Fruit fly (Drosophila melanogaster): ENCODE results near the gene Rph.
A peak's percentile ranks its signal among the peaks of the same experiment; 100 is the strongest.

Rph gene

DNA sequence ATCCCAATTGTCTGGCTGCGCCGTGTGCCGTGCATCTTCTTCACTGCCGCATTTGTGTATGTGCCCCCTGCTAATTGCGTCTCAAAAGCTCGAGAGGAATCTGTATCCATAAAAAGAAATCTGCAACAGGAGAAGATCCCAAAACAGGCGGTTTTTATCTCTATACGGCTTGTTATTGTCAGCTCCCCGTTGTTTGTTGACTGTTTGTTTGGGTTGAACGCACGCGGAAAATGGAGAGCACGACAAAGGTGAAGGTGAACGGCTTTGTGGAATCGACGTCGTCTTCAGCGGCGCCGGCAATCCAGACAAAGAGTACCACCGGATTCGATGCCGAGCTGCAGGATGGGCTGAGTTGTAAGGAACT is 11.9 kb downstream of the Rph start:
- no peak for TF ChIP-seq CG11617 (GFP tag; optimal IDR thresholded peaks at IDR 0.05)
- TF ChIP-seq CG12768 (GFP tag; optimal IDR thresholded peaks at IDR 0.05), result no peak
- TF ChIP-seq CG7101 (tag; optimal IDR thresholded peaks at IDR 0.05), result no peak
- no peak for TF ChIP-seq kay (GFP tag; ENCODE audit: borderline replicate concordance)
- TF ChIP-seq CG5204 (GFP tag; optimal IDR thresholded peaks at IDR 0.05), result no peak
- TF ChIP-seq Hr96 (GFP tag; optimal IDR thresholded peaks at IDR 0.05), result no peak
- TF ChIP-seq pad (GFP tag; optimal IDR thresholded peaks at IDR 0.05), result no peak
- TF ChIP-seq ovo (GFP tag; optimal IDR thresholded peaks at IDR 0.05), result no peak
- no peak for TF ChIP-seq toe (GFP tag; optimal IDR thresholded peaks at IDR 0.05)
- no peak for TF ChIP-seq Crg-1 (GFP tag; optimal IDR thresholded peaks at IDR 0.05)
- TF ChIP-seq Clk (GFP tag; optimal IDR thresholded peaks at IDR 0.05), result no peak
- TF ChIP-seq CG14711 (tag; optimal IDR thresholded peaks at IDR 0.05), result no peak
- TF ChIP-seq CG1620 (GFP tag; optimal IDR thresholded peaks at IDR 0.05), result no peak
- TF ChIP-seq Mnt (GFP tag; optimal IDR thresholded peaks at IDR 0.05), result no peak
- TF ChIP-seq CG7045 (GFP tag; optimal IDR thresholded peaks at IDR 0.05), result no peak
- no peak for TF ChIP-seq tj (GFP tag; optimal IDR thresholded peaks at IDR 0.05)
- TF ChIP-seq cic (GFP tag; optimal IDR thresholded peaks at IDR 0.05), result no peak
- TF ChIP-seq cnc (optimal IDR thresholded peaks at IDR 0.05), result no peak
- no peak for TF ChIP-seq CG33017 (tag; optimal IDR thresholded peaks at IDR 0.05)
- no peak for TF ChIP-seq bab1 (GFP tag; optimal IDR thresholded peaks at IDR 0.05)

dm6 chrX:10744773-10745589 is 12.5 kb downstream of the Rph start, which contains the start of gene stx:
stx (minus strand) TSS chrX:10744943.
- no peak for TF ChIP-seq Clk (GFP tag; optimal IDR thresholded peaks at IDR 0.05)
- peak; percentile 48 for TF ChIP-seq ovo (GFP tag; optimal IDR thresholded peaks at IDR 0.05)
- no peak for TF ChIP-seq cnc (optimal IDR thresholded peaks at IDR 0.05)
- peak; percentile 30 for TF ChIP-seq tj (GFP tag; optimal IDR thresholded peaks at IDR 0.05)
- TF ChIP-seq pad (GFP tag; optimal IDR thresholded peaks at IDR 0.05), result peak; percentile 3
- TF ChIP-seq CG7045 (GFP tag; optimal IDR thresholded peaks at IDR 0.05), result no peak
- TF ChIP-seq toe (GFP tag; optimal IDR thresholded peaks at IDR 0.05), result peak; percentile 3
- TF ChIP-seq CG14711 (tag; optimal IDR thresholded peaks at IDR 0.05), result peak; percentile 1
- peak; percentile 43 for TF ChIP-seq bab1 (GFP tag; optimal IDR thresholded peaks at IDR 0.05)
- peak; percentile 11 for TF ChIP-seq CG7101 (tag; optimal IDR thresholded peaks at IDR 0.05)
- no peak for TF ChIP-seq CG12768 (GFP tag; optimal IDR thresholded peaks at IDR 0.05)
- no peak for TF ChIP-seq Crg-1 (GFP tag; optimal IDR thresholded peaks at IDR 0.05)
- TF ChIP-seq CG1620 (GFP tag; optimal IDR thresholded peaks at IDR 0.05), result peak; percentile 5
- no peak for TF ChIP-seq CG33017 (tag; optimal IDR thresholded peaks at IDR 0.05)
- no peak for TF ChIP-seq kay (GFP tag; ENCODE audit: borderline replicate concordance)
- peak; percentile 38 for TF ChIP-seq Hr96 (GFP tag; optimal IDR thresholded peaks at IDR 0.05)
- peak; percentile 22 for TF ChIP-seq CG5204 (GFP tag; optimal IDR thresholded peaks at IDR 0.05)
- TF ChIP-seq Mnt (GFP tag; optimal IDR thresholded peaks at IDR 0.05), result peak; percentile 97
- peak; percentile 9 for TF ChIP-seq cic (GFP tag; optimal IDR thresholded peaks at IDR 0.05)
- no peak for TF ChIP-seq CG11617 (GFP tag; optimal IDR thresholded peaks at IDR 0.05)

DNA sequence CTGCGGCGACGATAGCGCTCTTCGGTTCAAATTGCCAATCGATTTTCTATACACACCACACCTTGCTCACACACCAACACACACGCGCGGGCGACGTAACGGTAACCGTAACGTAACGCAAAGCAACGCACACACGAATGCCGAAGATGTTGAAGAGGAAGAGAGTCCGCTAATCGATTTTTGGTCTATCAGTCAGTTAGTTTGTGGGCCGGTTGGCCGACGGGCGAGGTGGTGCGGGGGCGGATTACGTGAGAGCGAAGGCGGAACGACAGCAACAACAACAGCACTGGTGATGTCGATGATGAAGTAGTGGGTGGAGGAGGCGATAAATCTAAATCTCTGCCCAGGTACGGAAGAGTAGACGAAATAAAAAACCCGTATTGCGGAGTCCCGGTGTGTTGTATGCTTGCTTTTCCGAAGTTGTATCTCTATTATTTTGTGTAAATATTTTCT is 13.1 kb downstream of the Rph start, which contains the start of gene ras:
TSS of gene ras (plus strand) at position 188 of the 453 bp plus-strand sequence.
- TF ChIP-seq Mnt (GFP tag; optimal IDR thresholded peaks at IDR 0.05) (peak; percentile 16), CG7045 (GFP tag; optimal IDR thresholded peaks at IDR 0.05) (no peak), kay (GFP tag; ENCODE audit: borderline replicate concordance) (no peak), CG5204 (GFP tag; optimal IDR thresholded peaks at IDR 0.05) (no peak), CG12768 (GFP tag; optimal IDR thresholded peaks at IDR 0.05) (no peak), tj (GFP tag; optimal IDR thresholded peaks at IDR 0.05) (peak; percentile 23), pad (GFP tag; optimal IDR thresholded peaks at IDR 0.05) (peak; percentile 35), bab1 (GFP tag; optimal IDR thresholded peaks at IDR 0.05) (no peak), Clk (GFP tag; optimal IDR thresholded peaks at IDR 0.05) (no peak), CG1620 (GFP tag; optimal IDR thresholded peaks at IDR 0.05) (no peak), ovo (GFP tag; optimal IDR thresholded peaks at IDR 0.05) (peak; percentile 88)

- TF ChIP-seq kay (GFP tag; ENCODE audit: borderline replicate concordance) (no peak), CG33017 (tag; optimal IDR thresholded peaks at IDR 0.05) (no peak), CG1620 (GFP tag; optimal IDR thresholded peaks at IDR 0.05) (no peak), CG5204 (GFP tag; optimal IDR thresholded peaks at IDR 0.05) (no peak), CG12768 (GFP tag; optimal IDR thresholded peaks at IDR 0.05) (no peak), Hr96 (GFP tag; optimal IDR thresholded peaks at IDR 0.05) (no peak), Mnt (GFP tag; optimal IDR thresholded peaks at IDR 0.05) (no peak), CG7045 (GFP tag; optimal IDR thresholded peaks at IDR 0.05) (no peak), toe (GFP tag; optimal IDR thresholded peaks at IDR 0.05) (no peak)
Observed at dm6 chrX:10743825-10744224, 13.6 kb downstream of the Rph start.

DNA sequence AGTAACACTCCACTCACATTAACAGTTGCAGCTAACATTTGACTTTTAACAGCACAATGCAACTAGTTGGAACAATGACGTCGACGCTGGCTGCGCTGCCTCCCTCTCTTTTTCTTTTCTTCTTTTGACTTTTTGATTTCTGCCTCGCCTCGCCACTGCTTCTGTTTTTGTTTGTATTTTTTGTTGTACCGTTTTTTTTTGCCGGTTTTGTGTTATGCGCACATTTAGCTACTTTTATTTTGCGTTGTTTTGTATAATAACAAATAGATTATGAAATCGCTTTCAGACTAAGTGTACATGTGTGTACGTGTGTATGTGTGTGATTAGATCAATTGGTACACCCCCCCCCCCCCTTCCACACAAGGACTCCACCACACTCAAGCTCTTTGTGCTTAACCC is 14.9 kb downstream of the Rph start:
- TF ChIP-seq CG5204 (GFP tag; optimal IDR thresholded peaks at IDR 0.05), result no peak
- no peak for TF ChIP-seq cnc (optimal IDR thresholded peaks at IDR 0.05)
- peak; percentile 9 for TF ChIP-seq cic (GFP tag; optimal IDR thresholded peaks at IDR 0.05)
- no peak for TF ChIP-seq bab1 (GFP tag; optimal IDR thresholded peaks at IDR 0.05)
- TF ChIP-seq Clk (GFP tag; optimal IDR thresholded peaks at IDR 0.05), result no peak
- no peak for TF ChIP-seq CG14711 (tag; optimal IDR thresholded peaks at IDR 0.05)
- no peak for TF ChIP-seq Mnt (GFP tag; optimal IDR thresholded peaks at IDR 0.05)
- TF ChIP-seq tj (GFP tag; optimal IDR thresholded peaks at IDR 0.05), result peak; percentile 51
- no peak for TF ChIP-seq kay (GFP tag; ENCODE audit: borderline replicate concordance)

All from whole organism, adult.